Worm (Caenorhabditis elegans) whole organism, early embryonic: ENCODE data around the gene C49A9.6.

Experiments used
- F13C5.2 ChIP-seq: sonication (generic microtip); optimal IDR thresholded peaks from 2 replicates; lab custom pipeline; 2017; ENCODE audit warnings: mild to moderate bottlenecking, missing genetic modification characterization, inconsistent platforms, missing compliant biosample characterization
- ama-1 ChIP-seq: fragments of 150-350 bp; optimal IDR thresholded peaks from 2 replicates; lab custom pipeline; 2014
- ceh-36 ChIP-seq: sonication (generic microtip); optimal IDR thresholded peaks from 2 replicates; lab custom pipeline; 2016; ENCODE audit warnings: missing genetic modification characterization, inconsistent platforms, missing compliant biosample characterization
- flt-1 ChIP-seq: fragments of 200-800 bp; sonication (Bioruptor generic); IDR thresholded peaks from 2 replicates; pipeline ENCODE4 v1.3.6; 2022; ENCODE audit warnings: missing genetic modification characterization, missing compliant biosample characterization
- hmg-4 ChIP-seq: fragments of 200-800 bp; sonication (Bioruptor generic); optimal IDR thresholded peaks from 2 replicates; lab custom pipeline; 2018; ENCODE audit warnings: mild to moderate bottlenecking, missing genetic modification characterization, missing compliant biosample characterization
- tra-4 ChIP-seq: sonication (generic microtip); optimal IDR thresholded peaks from 2 replicates; lab custom pipeline; 2017; ENCODE audit warnings: missing genetic modification characterization, missing compliant biosample characterization

ce11 chrIV:6232769-6233290 is 22.1 kb downstream of the C49A9.6 start, which contains the start of gene F58F9.3:
- TF ChIP-seq F13C5.2 (tag; lab: Kevin White, UChicago) (no peak), ceh-36 (no peak), hmg-4 (GFP tag; lab: Kevin White, UChicago) (no peak), ama-1 (no peak), tra-4 (tag; lab: Kevin White, UChicago) (no peak), flt-1 (GFP tag; lab: Robert Waterston, UW) (no peak)
